Worm (Caenorhabditis elegans): ENCODE data around the gene skr-20.

ce11 chrX:13262195-13262594, 38.9 kb upstream of the skr-20 start, which contains the start of gene K09A11.1:
- TF ChIP-seq ceh-20 (GFP tag; IDR thresholded peaks at IDR 0.05) (no peak), unc-62 (GFP tag; optimal IDR thresholded peaks at IDR 0.05 in 1 of 2) (no peak), unc-62 (tag; optimal IDR thresholded peaks at IDR 0.05) (no peak), ceh-82 (tag; optimal IDR thresholded peaks at IDR 0.05) (no peak), nhr-77 (tag; optimal IDR thresholded peaks at IDR 0.05) (no peak), snpc-4 (tag; optimal IDR thresholded peaks at IDR 0.05) (no peak)

Measured in whole organism, L4 larva.